Worm (Caenorhabditis elegans): ENCODE results near the gene srbc-63.

srbc-63 gene

DNA sequence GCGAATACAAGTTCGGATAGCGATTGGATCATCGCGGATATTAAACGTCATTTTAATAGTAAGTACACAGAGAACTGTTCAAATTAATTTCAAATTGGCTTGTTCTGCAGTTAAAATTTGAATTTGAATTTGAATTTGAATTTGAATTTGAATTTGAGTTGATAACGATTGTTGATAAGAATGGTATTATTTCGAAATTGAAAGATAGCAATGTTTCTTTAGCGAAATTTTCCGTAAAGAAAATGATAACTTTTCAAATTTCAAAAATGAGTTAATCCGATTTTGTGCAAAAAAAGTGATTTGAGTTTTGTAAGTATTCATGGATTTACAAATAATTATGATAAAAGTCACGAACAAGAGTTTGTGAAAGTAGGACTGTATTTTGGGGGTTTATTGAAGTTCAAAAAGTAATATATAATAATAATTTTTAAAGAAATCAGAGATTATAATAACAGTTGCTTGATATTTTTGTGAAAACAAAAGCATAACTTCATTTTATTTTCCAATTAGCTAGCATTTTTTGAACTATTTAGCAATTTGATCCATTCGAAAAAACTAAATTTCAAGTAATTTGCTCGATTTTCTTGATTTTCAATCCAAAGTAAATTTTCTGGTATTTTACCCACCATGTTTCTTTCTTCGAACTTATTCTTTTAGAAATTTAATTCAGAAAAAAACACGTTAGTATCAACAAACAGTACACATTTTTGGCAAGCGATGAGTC is 13.0 kb upstream of the srbc-63 start, which contains the start of gene Y36E3A.2:
Y36E3A.2 (plus strand) TSS at position 674 of the 724 bp plus-strand sequence.
- no peak for TF ChIP-seq nfya-1 (tag; optimal IDR thresholded peaks at IDR 0.05; ENCODE audit: insufficient read depth)
- TF ChIP-seq zag-1 (tag; optimal IDR thresholded peaks at IDR 0.05) = no peak
- TF ChIP-seq nhr-237 (tag; optimal IDR thresholded peaks at IDR 0.05) = no peak
- TF ChIP-seq ceh-16 (tag; optimal IDR thresholded peaks at IDR 0.05) = no peak
- TF ChIP-seq nhr-67 (tag; optimal IDR thresholded peaks at IDR 0.05) = no peak
- TF ChIP-seq skn-1 (tag; optimal IDR thresholded peaks at IDR 0.05) = no peak
- no peak for TF ChIP-seq jun-1 (tag; optimal IDR thresholded peaks at IDR 0.05)
- TF ChIP-seq nhr-43 (tag; optimal IDR thresholded peaks at IDR 0.05; ENCODE audit: poor library complexity, severe bottlenecking) = no peak
- TF ChIP-seq lin-39 (tag; optimal IDR thresholded peaks at IDR 0.05) = no peak
- TF ChIP-seq pha-4 (tag; optimal IDR thresholded peaks at IDR 0.05) = peak; percentile 1
- no peak for TF ChIP-seq hmg-11 (tag; optimal IDR thresholded peaks at IDR 0.05)
- no peak for TF ChIP-seq egl-5 (tag; optimal IDR thresholded peaks at IDR 0.05)
- TF ChIP-seq ztf-4 (tag; optimal IDR thresholded peaks at IDR 0.05) = no peak
- TF ChIP-seq nhr-77 (tag; optimal IDR thresholded peaks at IDR 0.05) = no peak
- TF ChIP-seq elt-2 (tag; optimal IDR thresholded peaks at IDR 0.05) = peak; percentile 70
- TF ChIP-seq ZK546.5 (tag; optimal IDR thresholded peaks at IDR 0.05) = no peak
- TF ChIP-seq snpc-4 (tag; optimal IDR thresholded peaks at IDR 0.05) = no peak

DNA sequence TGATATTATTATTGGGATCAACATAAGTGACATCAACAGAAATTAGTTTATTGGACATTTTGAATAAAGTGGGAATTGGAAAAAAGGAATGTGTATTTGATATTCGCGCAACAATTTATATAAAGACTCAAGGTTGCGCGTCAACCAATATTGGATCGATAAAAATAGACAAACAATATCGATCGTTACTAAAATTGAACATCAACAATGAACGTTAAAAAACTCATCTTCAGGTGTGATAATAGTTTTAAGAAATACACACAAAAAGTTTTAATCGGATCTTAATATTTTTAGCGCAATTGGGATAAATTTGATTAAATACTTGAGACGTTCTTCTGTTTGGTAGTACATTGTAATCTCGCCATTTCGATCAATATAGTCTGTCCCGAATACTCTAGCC is 11.1 kb upstream of the srbc-63 start, which contains the start of gene fbxa-104:
fbxa-104 (minus strand) TSS at position 83 of the 400 bp plus-strand sequence.
- TF ChIP-seq nhr-43 (tag; optimal IDR thresholded peaks at IDR 0.05; ENCODE audit: poor library complexity, severe bottlenecking) = no peak
- no peak for TF ChIP-seq nhr-25 (tag; optimal IDR thresholded peaks at IDR 0.05)
- TF ChIP-seq nhr-11 (tag; optimal IDR thresholded peaks at IDR 0.05) = no peak
- no peak for TF ChIP-seq hmg-11 (tag; optimal IDR thresholded peaks at IDR 0.05)
- TF ChIP-seq unc-62 (GFP tag; optimal IDR thresholded peaks at IDR 0.05) = no peak
- no peak for TF ChIP-seq jun-1 (tag; optimal IDR thresholded peaks at IDR 0.05)
- TF ChIP-seq lin-15B (tag; optimal IDR thresholded peaks at IDR 0.05) = no peak
- no peak for TF ChIP-seq nfya-1 (tag; optimal IDR thresholded peaks at IDR 0.05; ENCODE audit: insufficient read depth)
- TF ChIP-seq elt-1 (tag; optimal IDR thresholded peaks at IDR 0.05) = no peak
- no peak for TF ChIP-seq daf-12 (tag; optimal IDR thresholded peaks at IDR 0.05)
- no peak for TF ChIP-seq ztf-4 (tag; optimal IDR thresholded peaks at IDR 0.05)
- TF ChIP-seq pqm-1 (tag; optimal IDR thresholded peaks at IDR 0.05) = no peak
- no peak for TF ChIP-seq unc-39 (tag; optimal IDR thresholded peaks at IDR 0.05)
- no peak for TF ChIP-seq eor-1 (tag; optimal IDR thresholded peaks at IDR 0.05)
- TF ChIP-seq ceh-9 (tag; optimal IDR thresholded peaks at IDR 0.05) = no peak
- TF ChIP-seq R02D3.7 (tag; optimal IDR thresholded peaks at IDR 0.05) = no peak

DNA sequence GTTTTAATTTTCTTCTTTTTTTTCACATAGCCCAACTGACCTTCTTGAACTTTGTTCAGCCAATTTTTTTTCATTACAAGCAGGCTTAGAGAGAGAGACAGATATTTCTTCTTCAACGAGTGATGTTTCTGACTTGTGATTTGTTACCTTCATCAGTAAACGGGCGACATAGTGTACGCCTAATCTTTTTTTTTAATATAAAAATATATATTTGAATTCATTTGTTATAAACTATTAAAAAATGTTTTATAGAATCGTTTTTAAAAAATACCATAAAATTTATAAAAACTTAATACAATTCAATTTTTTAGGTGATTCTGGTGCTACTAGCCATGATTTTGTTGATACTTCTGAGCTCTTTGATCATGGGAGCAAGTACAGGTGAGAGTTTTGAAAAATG is 5.3 kb upstream of the srbc-63 start, which contains the start of gene T06E6.10:
T06E6.10 (plus strand) TSS at position 301 of the 400 bp plus-strand sequence.
- TF ChIP-seq pha-4 (tag; optimal IDR thresholded peaks at IDR 0.05) = no peak
- no peak for TF ChIP-seq mdl-1 (tag; optimal IDR thresholded peaks at IDR 0.05)
- TF ChIP-seq nhr-67 (tag; optimal IDR thresholded peaks at IDR 0.05) = no peak
- TF ChIP-seq unc-39 (tag; optimal IDR thresholded peaks at IDR 0.05) = no peak
- TF ChIP-seq eor-1 (tag; optimal IDR thresholded peaks at IDR 0.05) = no peak
- TF ChIP-seq zag-1 (tag; optimal IDR thresholded peaks at IDR 0.05) = no peak
- TF ChIP-seq egl-5 (tag; optimal IDR thresholded peaks at IDR 0.05) = no peak
- TF ChIP-seq nhr-23 (tag; optimal IDR thresholded peaks at IDR 0.05) = no peak

DNA sequence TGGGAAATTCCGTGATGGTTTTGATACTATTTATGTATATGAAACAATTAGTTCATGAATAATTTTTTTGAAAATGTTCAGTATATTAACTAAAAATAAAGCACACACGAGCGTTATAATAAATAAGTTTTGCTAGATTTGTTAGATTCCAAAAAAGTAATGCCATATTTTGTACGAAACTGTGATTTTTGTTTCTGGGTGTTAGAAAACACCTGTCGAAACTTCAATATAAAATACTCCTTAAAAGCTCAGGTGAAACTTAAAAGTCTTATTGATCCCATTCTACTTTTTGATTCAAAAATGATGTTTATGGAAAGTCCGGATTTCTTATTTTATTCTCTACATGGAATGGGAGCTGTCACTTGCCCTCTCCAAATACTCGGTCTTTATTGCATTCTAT is 3.4 kb upstream of the srbc-63 start, which contains the start of gene srh-265:
srh-265 (plus strand) TSS at position 301 of the 400 bp plus-strand sequence.
- no peak for TF ChIP-seq nhr-77 (tag; optimal IDR thresholded peaks at IDR 0.05)
- TF ChIP-seq ceh-9 (tag; optimal IDR thresholded peaks at IDR 0.05) = no peak
- no peak for TF ChIP-seq ZK546.5 (tag; optimal IDR thresholded peaks at IDR 0.05)
- TF ChIP-seq jun-1 (tag; optimal IDR thresholded peaks at IDR 0.05) = no peak
- no peak for TF ChIP-seq pqm-1 (tag; optimal IDR thresholded peaks at IDR 0.05)
- TF ChIP-seq snpc-4 (tag; optimal IDR thresholded peaks at IDR 0.05) = no peak
- TF ChIP-seq mml-1 (tag; optimal IDR thresholded peaks at IDR 0.05) = no peak
- TF ChIP-seq ama-1 (optimal IDR thresholded peaks at IDR 0.05) = no peak
- TF ChIP-seq elt-2 (tag; optimal IDR thresholded peaks at IDR 0.05) = no peak
- no peak for TF ChIP-seq pha-4 (tag; optimal IDR thresholded peaks at IDR 0.05)
- TF ChIP-seq ztf-11 (tag; optimal IDR thresholded peaks at IDR 0.05) = no peak
- no peak for TF ChIP-seq ceh-82 (tag; optimal IDR thresholded peaks at IDR 0.05)
- no peak for TF ChIP-seq daf-12 (tag; optimal IDR thresholded peaks at IDR 0.05)
- TF ChIP-seq nhr-43 (tag; optimal IDR thresholded peaks at IDR 0.05; ENCODE audit: poor library complexity, severe bottlenecking) = no peak
- TF ChIP-seq R02D3.7 (tag; optimal IDR thresholded peaks at IDR 0.05) = no peak
- TF ChIP-seq eor-1 (tag; optimal IDR thresholded peaks at IDR 0.05) = no peak

Data from whole organism, L3 larva.